Worm (Caenorhabditis elegans): ENCODE data around the gene T16G1.6.

T16G1.6 gene

ce11 chrV:12901301-12901700, 35.7 kb downstream of the T16G1.6 start:
- no peak for TF ChIP-seq unc-62 (GFP tag; optimal IDR thresholded peaks at IDR 0.05)

ce11 chrV:12898583-12899232, 38.3 kb downstream of the T16G1.6 start:
- no peak for TF ChIP-seq unc-62 (GFP tag; optimal IDR thresholded peaks at IDR 0.05)

ce11 chrV:12897338-12897737, 39.6 kb downstream of the T16G1.6 start:
- TF ChIP-seq unc-62 (GFP tag; optimal IDR thresholded peaks at IDR 0.05), result no peak

- TF ChIP-seq unc-62 (GFP tag; optimal IDR thresholded peaks at IDR 0.05), result no peak
Observed at ce11 chrV:12896850-12897249, 40.1 kb downstream of the T16G1.6 start.

ce11 chrV:12895772-12896171, 41.2 kb downstream of the T16G1.6 start, which contains the start of gene ttbk-7:
ttbk-7 (minus strand) TSS chrV:12895872.
- no peak for TF ChIP-seq unc-62 (GFP tag; optimal IDR thresholded peaks at IDR 0.05)

- no peak for TF ChIP-seq unc-62 (GFP tag; optimal IDR thresholded peaks at IDR 0.05)
Observed at ce11 chrV:12885860-12886259, 51.1 kb downstream of the T16G1.6 start, which contains the start of gene glb-24. glb-24 (minus strand) TSS chrV:12885960.

All from whole organism, dauer.